Fruit fly (Drosophila melanogaster) whole organism, prepupa: Measurements from ENCODE around the gene CG15570.

Experiments
- Blimp-1 ChIP-seq: fragments of 200-800 bp; sonication (Bioruptor generic); optimal IDR thresholded peaks from 3 replicates; lab custom pipeline; 2017; ENCODE audit warnings: missing biosample characterization, missing genetic modification characterization, mild to moderate bottlenecking, moderate library complexity, missing genetic modification reagents
- CG10631 ChIP-seq: fragments of 200-800 bp; sonication (Bioruptor generic); optimal IDR thresholded peaks from 2 replicates; lab custom pipeline; 2016; ENCODE audit warnings: missing biosample characterization, missing genetic modification characterization
- CG10669 ChIP-seq: fragments of 200-800 bp; sonication (Bioruptor generic); optimal IDR thresholded peaks from 3 replicates; lab custom pipeline; 2018; ENCODE audit warnings: missing biosample characterization, mild to moderate bottlenecking, missing genetic modification characterization, moderate library complexity
- CG11294 ChIP-seq: fragments of 200-800 bp; sonication (Bioruptor generic); IDR thresholded peaks from 2 replicates; pipeline ENCODE4 v1.3.6; 2022; ENCODE audit warnings: missing biosample characterization, missing genetic modification characterization
- CG11762 ChIP-seq: fragments of 200-800 bp; sonication (Bioruptor generic); optimal IDR thresholded peaks from 3 replicates; lab custom pipeline; 2016; ENCODE audit warnings: missing biosample characterization, missing genetic modification characterization; ENCODE audit not compliant: insufficient read depth
- CG11902 ChIP-seq: fragments of 200-800 bp; sonication (Bioruptor generic); optimal IDR thresholded peaks from 3 replicates; lab custom pipeline; 2016; ENCODE audit warnings: missing biosample characterization, missing genetic modification characterization
- CG15336 ChIP-seq: fragments of 200-800 bp; sonication (Bioruptor generic); IDR thresholded peaks from 2 replicates; pipeline ENCODE4 v1.3.6; 2022; ENCODE audit warnings: missing biosample characterization, missing genetic modification characterization
- CG16779 ChIP-seq: fragments of 200-800 bp; sonication (Bioruptor generic); optimal IDR thresholded peaks from 3 replicates; lab custom pipeline; 2017; ENCODE audit warnings: missing biosample characterization, mild to moderate bottlenecking, missing genetic modification characterization
- CG3032 ChIP-seq: fragments of 200-800 bp; optimal IDR thresholded peaks from 2 replicates; lab custom pipeline; 2019; ENCODE audit warnings: missing biosample characterization, mild to moderate bottlenecking, missing genetic modification characterization, moderate library complexity
- CG31627 ChIP-seq: fragments of 200-800 bp; sonication (Bioruptor generic); optimal IDR thresholded peaks from 3 replicates; lab custom pipeline; 2016; ENCODE audit warnings: missing biosample characterization, missing genetic modification characterization
- CG32006 ChIP-seq: fragments of 200-800 bp; sonication (Bioruptor generic); optimal IDR thresholded peaks from 3 replicates; lab custom pipeline; 2017; ENCODE audit warnings: missing biosample characterization, mild to moderate bottlenecking, missing genetic modification characterization
- CG6163 ChIP-seq: fragments of 200-800 bp; sonication (Bioruptor generic); IDR thresholded peaks from 3 replicates; pipeline ENCODE4 v1.3.6; 2022; ENCODE audit warnings: missing biosample characterization, missing genetic modification characterization
- CG6854 ChIP-seq: fragments of 200-800 bp; sonication (Bioruptor generic); optimal IDR thresholded peaks from 2 replicates; lab custom pipeline; 2017; ENCODE audit warnings: missing biosample characterization, mild to moderate bottlenecking, missing genetic modification characterization
- CG8119 ChIP-seq: fragments of 200-800 bp; sonication (Bioruptor generic); IDR thresholded peaks from 3 replicates; pipeline ENCODE4 v1.3.6; 2022; ENCODE audit warnings: missing biosample characterization, missing genetic modification characterization
- CG8632 ChIP-seq: fragments of 200-800 bp; sonication (Bioruptor generic); optimal IDR thresholded peaks from 3 replicates; lab custom pipeline; 2016; ENCODE audit warnings: missing biosample characterization, missing genetic modification characterization
- CG9139 ChIP-seq: fragments of 200-800 bp; sonication (Bioruptor generic); optimal IDR thresholded peaks from 3 replicates; lab custom pipeline; 2017; ENCODE audit warnings: missing biosample characterization, mild to moderate bottlenecking, missing genetic modification characterization
- Eip78C ChIP-seq: fragments of 200-800 bp; sonication (Bioruptor generic); peaks from one replicate; lab custom pipeline; 2016; ENCODE audit warnings: missing biosample characterization, missing genetic modification characterization
- Ets21C ChIP-seq: fragments of 200-800 bp; sonication (Bioruptor generic); optimal IDR thresholded peaks from 3 replicates; lab custom pipeline; 2016; ENCODE audit warnings: missing biosample characterization, missing genetic modification characterization
- Ets96B ChIP-seq: fragments of 200-800 bp; optimal IDR thresholded peaks from 2 replicates; lab custom pipeline; 2019; ENCODE audit warnings: missing biosample characterization, mild to moderate bottlenecking, missing genetic modification characterization, moderate library complexity
- Gug ChIP-seq: fragments of 200-800 bp; sonication (Bioruptor generic); IDR thresholded peaks from 2 replicates; pipeline ENCODE4 v1.3.6; 2022; ENCODE audit warnings: missing biosample characterization, missing genetic modification characterization
- Hr39 ChIP-seq: fragments of 200-800 bp; sonication (Bioruptor generic); optimal IDR thresholded peaks from 2 replicates; lab custom pipeline; 2016; ENCODE audit warnings: missing biosample characterization, missing genetic modification characterization
- Hr4 ChIP-seq: fragments of 200-800 bp; sonication (Bioruptor generic); optimal IDR thresholded peaks from 3 replicates; lab custom pipeline; 2016; ENCODE audit warnings: missing biosample characterization, missing genetic modification characterization
- Met ChIP-seq: fragments of 200-800 bp; sonication (Bioruptor generic); optimal IDR thresholded peaks from 3 replicates; lab custom pipeline; 2016; ENCODE audit warnings: missing biosample characterization, missing genetic modification characterization
- OdsH ChIP-seq: fragments of 200-800 bp; sonication (Bioruptor generic); optimal IDR thresholded peaks from 3 replicates; lab custom pipeline; 2016; ENCODE audit warnings: missing biosample characterization, missing genetic modification characterization
- Smox ChIP-seq: fragments of 200-800 bp; sonication (Bioruptor generic); optimal IDR thresholded peaks from 3 replicates; lab custom pipeline; 2016; ENCODE audit warnings: missing biosample characterization, missing genetic modification characterization
- Sox102F ChIP-seq: fragments of 200-800 bp; sonication (Bioruptor generic); optimal IDR thresholded peaks from 2 replicates; lab custom pipeline; 2016; ENCODE audit warnings: missing biosample characterization, mild to moderate bottlenecking, missing genetic modification characterization
- Sox14 ChIP-seq: fragments of 200-800 bp; sonication (Bioruptor generic); optimal IDR thresholded peaks from 3 replicates; lab custom pipeline; 2016; ENCODE audit warnings: missing biosample characterization, missing genetic modification characterization
- achi ChIP-seq: fragments of 200-800 bp; sonication (Bioruptor generic); optimal IDR thresholded peaks from 3 replicates; lab custom pipeline; 2016; ENCODE audit warnings: missing biosample characterization, missing genetic modification characterization
- dsx ChIP-seq: fragments of 200-800 bp; optimal IDR thresholded peaks from 3 replicates; lab custom pipeline; 2019; ENCODE audit warnings: missing biosample characterization, mild to moderate bottlenecking, missing genetic modification characterization, moderate library complexity; ENCODE audit not compliant: poor library complexity, severe bottlenecking
- eg ChIP-seq: fragments of 200-800 bp; sonication (Bioruptor generic); IDR thresholded peaks from 3 replicates; pipeline ENCODE4 v1.3.6; 2022; ENCODE audit warnings: missing biosample characterization, missing genetic modification characterization
- esn ChIP-seq: fragments of 200-800 bp; sonication (Bioruptor generic); optimal IDR thresholded peaks from 2 replicates; lab custom pipeline; 2016; ENCODE audit warnings: missing biosample characterization, mild to moderate bottlenecking, missing genetic modification characterization, moderate library complexity
- fd59A ChIP-seq: fragments of 200-800 bp; sonication (Bioruptor generic); optimal IDR thresholded peaks from 2 replicates; lab custom pipeline; 2017; ENCODE audit warnings: missing biosample characterization, mild to moderate bottlenecking, missing genetic modification characterization, missing genetic modification reagents
- fkh ChIP-seq: fragments of 200-800 bp; sonication (Bioruptor generic); optimal IDR thresholded peaks from 3 replicates; lab custom pipeline; 2017; ENCODE audit warnings: missing biosample characterization, mild to moderate bottlenecking, missing genetic modification characterization, moderate library complexity
- lz ChIP-seq: fragments of 200-800 bp; sonication (Bioruptor generic); optimal IDR thresholded peaks from 3 replicates; lab custom pipeline; 2016; ENCODE audit warnings: missing biosample characterization, missing genetic modification characterization
- net ChIP-seq: fragments of 200-800 bp; sonication (Bioruptor generic); optimal IDR thresholded peaks from 3 replicates; lab custom pipeline; 2016; ENCODE audit warnings: missing biosample characterization, missing genetic modification characterization
- pdm3 ChIP-seq: fragments of 200-800 bp; sonication (Bioruptor generic); optimal IDR thresholded peaks from 3 replicates; lab custom pipeline; 2016; ENCODE audit warnings: missing biosample characterization, missing genetic modification characterization
- salr ChIP-seq, 2 experiments: fragments of 200-800 bp; sonication (Bioruptor generic); optimal IDR thresholded peaks; 3 replicates each; lab custom pipeline; 2016 to 2018; ENCODE audit warnings: missing biosample characterization in 2 of 2, missing genetic modification characterization in 2 of 2, mild to moderate bottlenecking in 1 of 2

The CG15570 gene

DNA sequence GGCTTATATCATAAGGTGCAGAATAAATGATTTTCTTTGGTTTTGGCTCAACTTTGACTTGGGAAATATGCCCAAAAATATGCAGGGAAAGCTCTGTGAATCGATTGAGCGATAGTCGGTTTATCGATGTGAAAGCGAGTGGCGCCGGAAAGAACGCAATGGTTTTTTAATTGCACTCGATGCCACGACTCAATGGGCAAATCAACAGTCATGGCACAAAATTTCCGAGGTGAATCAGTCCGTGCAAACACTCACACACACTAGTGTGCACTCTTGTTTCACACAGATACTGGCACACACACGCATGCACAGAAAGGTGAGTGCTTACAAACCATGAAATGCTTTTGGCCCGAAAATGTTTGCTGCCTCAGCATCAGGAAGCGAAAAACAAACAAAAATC, 22.2 kb downstream of the CG15570 start:
- TF ChIP-seq Ets96B (no peak), CG10669 (no peak), fkh (GFP tag; lab: Kevin White, UChicago) (no peak), CG11902 (GFP tag; lab: Kevin White, UChicago) (no peak)

DNA sequence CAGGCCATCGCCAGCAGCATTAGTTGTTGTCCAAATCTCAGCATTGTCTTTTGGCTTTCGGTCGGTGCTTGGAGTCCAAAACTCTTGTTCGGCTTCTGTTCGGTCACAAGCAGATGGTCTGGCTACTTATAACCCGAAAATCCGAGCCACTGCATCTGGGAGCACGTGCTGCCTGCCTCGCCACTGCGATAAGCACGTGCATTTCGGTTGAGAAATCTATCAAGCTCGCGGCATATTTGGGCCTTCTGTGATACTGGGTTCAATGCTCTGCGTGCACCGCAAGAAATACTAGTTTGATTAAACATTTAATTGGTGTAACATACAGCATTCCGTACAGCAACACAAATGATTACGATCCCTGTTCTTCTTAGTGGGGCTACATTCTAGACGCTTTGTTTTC, 24.8 kb downstream of the CG15570 start, which contains the start of gene Femcoat:
Femcoat (minus strand) TSS at position 101 of the 400 bp plus-strand sequence.
- TF ChIP-seq Sox102F (GFP tag; lab: Kevin White, UChicago) (no peak), CG15336 (no peak), OdsH (GFP tag; lab: Kevin White, UChicago) (no peak), CG3032 (no peak), fd59A (GFP tag; lab: Kevin White, UChicago) (no peak), CG8119 (GFP tag; lab: Robert Waterston, UW) (no peak), CG11762 (GFP tag; lab: Kevin White, UChicago) (no peak)

DNA sequence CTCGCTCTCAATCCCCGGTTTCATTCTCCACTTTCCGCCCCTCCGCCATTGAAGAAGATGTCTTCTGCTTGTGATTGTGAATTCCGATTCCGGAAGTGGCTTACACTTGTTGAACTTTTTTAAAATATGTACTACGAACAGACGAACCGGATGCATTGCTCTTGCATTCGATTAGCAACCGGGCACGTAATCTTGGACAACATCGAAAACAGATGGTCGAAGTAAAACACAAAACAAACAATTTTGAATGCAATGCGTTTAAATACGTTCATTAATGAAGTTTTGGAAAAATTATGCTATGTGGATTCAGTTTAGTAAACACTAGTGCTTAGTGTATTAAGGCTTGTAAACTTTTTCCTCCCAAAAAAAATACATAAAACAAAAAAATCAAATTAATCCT, 28.1 kb downstream of the CG15570 start, which contains the start of gene Muc4B:
Muc4B (minus strand) TSS at position 101 of the 400 bp plus-strand sequence.
- TF ChIP-seq CG32006 (GFP tag; lab: Kevin White, UChicago) = no peak
- no peak for TF ChIP-seq CG10669
- no peak for TF ChIP-seq CG15336
- no peak for TF ChIP-seq Gug (GFP tag; lab: Robert Waterston, UW)
- no peak for TF ChIP-seq Met (GFP tag; lab: Kevin White, UChicago)
- TF ChIP-seq Sox14 (GFP tag; lab: Kevin White, UChicago) = no peak
- no peak for TF ChIP-seq CG16779 (tag; lab: Kevin White, UChicago)

DNA sequence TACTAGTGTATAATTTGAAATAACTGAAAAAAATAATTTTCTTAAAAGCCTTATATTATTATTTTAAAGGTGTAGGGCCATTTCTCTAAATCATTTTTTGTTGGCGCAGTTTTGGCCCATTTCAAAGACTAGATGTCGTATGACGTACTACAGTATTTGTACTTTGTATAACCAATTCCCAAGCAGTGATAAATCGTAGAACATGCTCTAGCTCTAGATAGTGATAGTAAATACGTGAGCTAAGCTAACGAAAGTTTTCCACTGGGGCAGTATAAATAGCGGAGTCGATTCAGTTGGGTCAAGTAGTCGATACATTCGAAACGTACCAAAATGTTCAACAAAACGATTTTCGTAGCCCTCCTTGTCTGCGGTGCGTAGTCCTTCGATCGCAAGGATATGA, 29.0 kb downstream of the CG15570 start, which contains the start of gene CG43134:
CG43134 (plus strand) TSS at position 301 of the 400 bp plus-strand sequence.
- no peak for TF ChIP-seq esn (GFP tag; lab: Kevin White, UChicago)
- no peak for TF ChIP-seq achi (GFP tag; lab: Kevin White, UChicago)
- no peak for TF ChIP-seq CG6854 (GFP tag; lab: Kevin White, UChicago)
- TF ChIP-seq eg (GFP tag; lab: Robert Waterston, UW) = no peak
- no peak for TF ChIP-seq OdsH (GFP tag; lab: Kevin White, UChicago)
- no peak for TF ChIP-seq fd59A (GFP tag; lab: Kevin White, UChicago)
- TF ChIP-seq dsx (GFP tag; lab: Kevin White, UChicago) = no peak
- no peak for TF ChIP-seq Hr39 (GFP tag; lab: Kevin White, UChicago)
- TF ChIP-seq CG31627 (GFP tag; lab: Kevin White, UChicago) = no peak
- TF ChIP-seq CG3032 = no peak
- TF ChIP-seq, all 60 proteins: peak for 0

DNA sequence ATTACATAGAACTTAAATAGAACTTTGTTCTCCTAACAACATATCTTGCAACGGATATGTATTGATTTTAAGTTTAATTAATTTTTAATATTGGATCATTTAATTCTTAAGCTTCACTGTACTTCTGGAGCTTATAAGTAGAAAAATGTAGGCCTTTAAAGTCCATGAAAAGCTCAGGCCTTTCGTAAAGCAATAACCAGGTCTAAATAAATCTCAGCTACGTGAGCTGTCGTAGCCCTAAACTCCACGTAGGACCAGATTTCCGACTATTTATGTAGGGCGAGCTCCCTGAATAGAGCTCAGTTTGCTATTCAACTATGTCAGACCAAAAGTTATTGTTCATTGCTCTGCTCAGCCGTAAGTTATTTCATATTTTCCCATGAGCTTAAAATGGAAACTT, 30.1 kb downstream of the CG15570 start, which contains the start of gene CG43135:
CG43135 (plus strand) TSS at position 301 of the 400 bp plus-strand sequence.
- TF ChIP-seq CG9139 (GFP tag; lab: Kevin White, UChicago) = no peak
- no peak for TF ChIP-seq Ets21C (GFP tag; lab: Kevin White, UChicago)
- no peak for TF ChIP-seq CG11294 (GFP tag; lab: Robert Waterston, UW)
- no peak for TF ChIP-seq net (GFP tag; lab: Kevin White, UChicago)
- no peak for TF ChIP-seq pdm3 (GFP tag; lab: Kevin White, UChicago)
- no peak for TF ChIP-seq CG10631 (GFP tag; lab: Kevin White, UChicago)
- no peak for TF ChIP-seq CG6163 (GFP tag; lab: Robert Waterston, UW)
- no peak for TF ChIP-seq Gug (GFP tag; lab: Robert Waterston, UW)

DNA sequence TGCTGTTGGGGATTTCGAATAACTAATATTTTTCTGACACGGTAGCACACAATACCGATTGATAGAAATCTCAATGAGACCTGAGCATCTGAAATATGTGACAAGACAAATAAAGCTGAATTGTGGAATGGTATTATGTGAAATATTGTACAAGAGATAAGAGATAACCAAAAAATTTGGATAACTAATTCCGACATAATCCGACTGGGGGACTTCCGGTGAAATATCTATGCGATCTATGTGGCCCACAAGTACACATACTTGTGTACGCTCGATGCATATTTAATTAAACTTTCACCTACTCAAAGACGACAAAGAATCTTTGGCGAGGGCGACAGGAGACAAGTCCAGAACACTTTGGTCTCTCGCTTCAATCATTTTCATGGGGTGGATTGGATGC, 34.7 kb downstream of the CG15570 start, which contains the start of gene CG15576:
CG15576 (minus strand) TSS at position 101 of the 400 bp plus-strand sequence.
- TF ChIP-seq Blimp-1 = no peak
- TF ChIP-seq Smox (GFP tag; lab: Kevin White, UChicago) = no peak
- no peak for TF ChIP-seq lz (GFP tag; lab: Kevin White, UChicago)
- no peak for TF ChIP-seq CG10631 (GFP tag; lab: Kevin White, UChicago)
- TF ChIP-seq CG8632 (GFP tag; lab: Kevin White, UChicago) = no peak
- TF ChIP-seq salr (GFP tag; optimal IDR thresholded peaks at IDR 0.05; lab: Kevin White, UChicago) = no peak
- no peak for TF ChIP-seq Eip78C (GFP tag; lab: Kevin White, UChicago)
- TF ChIP-seq Hr4 (GFP tag; lab: Kevin White, UChicago) = no peak
- TF ChIP-seq Sox102F (GFP tag; lab: Kevin White, UChicago) = no peak
- no peak for TF ChIP-seq CG11294 (GFP tag; lab: Robert Waterston, UW)
- TF ChIP-seq Met (GFP tag; lab: Kevin White, UChicago) = no peak
